Fruit fly (Drosophila melanogaster): ENCODE measurements around the gene CG14043.

CG14043 gene

dm6 chr2L:4955094-4955823 lies 16.2 kb upstream of the CG14043 start, which contains the start of the genes Jon25Bi and Marcal1:
Gene Jon25Bi (minus strand): TSS chr2L:4955144.
Gene Marcal1 (plus strand): TSS chr2L:4955509.
- TF ChIP-seq Myc (optimal IDR thresholded peaks at IDR 0.05) (no peak), psq (optimal IDR thresholded peaks at IDR 0.05) (no peak), h (optimal IDR thresholded peaks at IDR 0.05) (no peak), Sin3A (optimal IDR thresholded peaks at IDR 0.05) (no peak), ttk (optimal IDR thresholded peaks at IDR 0.05) (no peak), insv (optimal IDR thresholded peaks at IDR 0.05) (no peak)

- TF ChIP-seq h (optimal IDR thresholded peaks at IDR 0.05), result no peak
- TF ChIP-seq insv (optimal IDR thresholded peaks at IDR 0.05), result no peak
Observed at dm6 chr2L:4958111-4958510, 13.4 kb upstream of the CG14043 start, which contains the start of gene CG34124. Gene CG34124 (plus strand): TSS chr2L:4958411.

dm6 chr2L:4965420-4965819 lies 6.1 kb upstream of the CG14043 start, which contains the start of gene CG34125:
Gene CG34125 (plus strand): TSS chr2L:4965673.
- no peak for TF ChIP-seq insv (optimal IDR thresholded peaks at IDR 0.05)
- no peak for TF ChIP-seq psq (optimal IDR thresholded peaks at IDR 0.05)
- no peak for TF ChIP-seq h (optimal IDR thresholded peaks at IDR 0.05)
- no peak for TF ChIP-seq ttk (optimal IDR thresholded peaks at IDR 0.05)
- TF ChIP-seq Myc (optimal IDR thresholded peaks at IDR 0.05), result no peak
- no peak for TF ChIP-seq Sin3A (optimal IDR thresholded peaks at IDR 0.05)

dm6 chr2L:4965923-4966322 lies 5.6 kb upstream of the CG14043 start:
- no peak for TF ChIP-seq Sin3A (optimal IDR thresholded peaks at IDR 0.05)

- TF ChIP-seq ttk (optimal IDR thresholded peaks at IDR 0.05), result no peak
Observed at dm6 chr2L:4967511-4967910, 4.0 kb upstream of the CG14043 start, which contains the start of gene eIF3i. Gene eIF3i (minus strand): TSS chr2L:4967775.

dm6 chr2L:4968767-4969166 lies 2.7 kb upstream of the CG14043 start, which contains the start of the genes Scox and Polr1C:
Gene Scox (minus strand): TSS chr2L:4968935.
Gene Polr1C (plus strand): TSS chr2L:4969004.
- TF ChIP-seq h (optimal IDR thresholded peaks at IDR 0.05) (no peak), insv (optimal IDR thresholded peaks at IDR 0.05) (no peak), psq (optimal IDR thresholded peaks at IDR 0.05) (no peak), ttk (optimal IDR thresholded peaks at IDR 0.05) (no peak), Myc (optimal IDR thresholded peaks at IDR 0.05) (no peak), Sin3A (optimal IDR thresholded peaks at IDR 0.05) (no peak)

- TF ChIP-seq ttk (optimal IDR thresholded peaks at IDR 0.05), result no peak
- TF ChIP-seq Myc (optimal IDR thresholded peaks at IDR 0.05), result no peak
- no peak for TF ChIP-seq h (optimal IDR thresholded peaks at IDR 0.05)
- TF ChIP-seq Sin3A (optimal IDR thresholded peaks at IDR 0.05), result no peak
- TF ChIP-seq insv (optimal IDR thresholded peaks at IDR 0.05), result no peak
- no peak for TF ChIP-seq psq (optimal IDR thresholded peaks at IDR 0.05)
Observed at dm6 chr2L:4973731-4974415, 2.4 kb downstream of the CG14043 start, which contains the start of gene mRpL28. Gene mRpL28 (plus strand): TSS chr2L:4973976.

dm6 chr2L:4976988-4977551 lies 5.6 kb downstream of the CG14043 start, which contains the start of the genes Gmd and CG3792:
Gene Gmd (minus strand): TSS chr2L:4977023.
Gene CG3792 (plus strand): TSS chr2L:4977312.
- TF ChIP-seq Sin3A (optimal IDR thresholded peaks at IDR 0.05), result no peak
- TF ChIP-seq Myc (optimal IDR thresholded peaks at IDR 0.05), result no peak
- TF ChIP-seq insv (optimal IDR thresholded peaks at IDR 0.05), result no peak
- TF ChIP-seq psq (optimal IDR thresholded peaks at IDR 0.05), result no peak
- no peak for TF ChIP-seq ttk (optimal IDR thresholded peaks at IDR 0.05)
- no peak for TF ChIP-seq h (optimal IDR thresholded peaks at IDR 0.05)

- TF ChIP-seq insv (optimal IDR thresholded peaks at IDR 0.05) (no peak), h (optimal IDR thresholded peaks at IDR 0.05) (no peak), psq (optimal IDR thresholded peaks at IDR 0.05) (no peak), Sin3A (optimal IDR thresholded peaks at IDR 0.05) (no peak), Myc (optimal IDR thresholded peaks at IDR 0.05) (no peak), ttk (optimal IDR thresholded peaks at IDR 0.05) (no peak)
Observed at dm6 chr2L:4979138-4979537, 7.6 kb downstream of the CG14043 start, which contains the start of gene CG8891. Gene CG8891 (minus strand): TSS chr2L:4979379.

dm6 chr2L:4981278-4981966 lies 9.9 kb downstream of the CG14043 start, which contains the start of the genes CG8892 and CG34126:
Gene CG8892 (minus strand): TSS chr2L:4981592.
Gene CG34126 (plus strand): TSS chr2L:4981614.
- no peak for TF ChIP-seq psq (optimal IDR thresholded peaks at IDR 0.05)
- no peak for TF ChIP-seq ttk (optimal IDR thresholded peaks at IDR 0.05)
- no peak for TF ChIP-seq h (optimal IDR thresholded peaks at IDR 0.05)
- no peak for TF ChIP-seq Sin3A (optimal IDR thresholded peaks at IDR 0.05)
- TF ChIP-seq Myc (optimal IDR thresholded peaks at IDR 0.05), result no peak
- no peak for TF ChIP-seq insv (optimal IDR thresholded peaks at IDR 0.05)

dm6 chr2L:4982098-4982646 lies 10.7 kb downstream of the CG14043 start:
- no peak for TF ChIP-seq ttk (optimal IDR thresholded peaks at IDR 0.05)
- TF ChIP-seq psq (optimal IDR thresholded peaks at IDR 0.05), result no peak
- no peak for TF ChIP-seq insv (optimal IDR thresholded peaks at IDR 0.05)
- no peak for TF ChIP-seq Myc (optimal IDR thresholded peaks at IDR 0.05)
- no peak for TF ChIP-seq Sin3A (optimal IDR thresholded peaks at IDR 0.05)
- TF ChIP-seq h (optimal IDR thresholded peaks at IDR 0.05), result no peak
